Worm (Caenorhabditis elegans) whole organism, L4 larva: Measurements from ENCODE around the gene C25H3.1.
A peak's percentile ranks its signal among the peaks of the same experiment; 100 is the strongest.

Source experiments
- D1046.2 ChIP-seq: fragments of 200-800 bp; sonication (Bioruptor generic); IDR thresholded peaks from 2 replicates; pipeline ENCODE4 v1.3.6; 2022; ENCODE audit warnings: missing genetic modification characterization, missing compliant biosample characterization
- F26F4.8 ChIP-seq: fragments of 200-800 bp; sonication (Bioruptor generic); conservative IDR thresholded peaks from 2 replicates; pipeline ENCODE4 v1.3.6; 2022; ENCODE audit warnings: missing genetic modification characterization, missing compliant biosample characterization
- F37D6.2 ChIP-seq: sonication (generic microtip); optimal IDR thresholded peaks from 2 replicates; lab custom pipeline; 2016; ENCODE audit warnings: mild to moderate bottlenecking, missing genetic modification characterization, missing compliant biosample characterization
- F49E8.2 ChIP-seq: sonication (generic microtip); optimal IDR thresholded peaks from 2 replicates; lab custom pipeline; 2016; ENCODE audit warnings: missing compliant biosample characterization, mild to moderate bottlenecking, missing genetic modification characterization, borderline replicate concordance
- T26A8.4 ChIP-seq: fragments of 200-800 bp; sonication (Bioruptor generic); IDR thresholded peaks from 2 replicates; pipeline ENCODE4 v1.3.6; 2022; ENCODE audit warnings: missing genetic modification characterization, missing compliant biosample characterization
- Y105C5A.15 ChIP-seq: fragments of 200-800 bp; sonication (Bioruptor generic); IDR thresholded peaks from 2 replicates; pipeline ENCODE4 v1.3.6; 2022; ENCODE audit warnings: missing genetic modification characterization, missing compliant biosample characterization
- Y48G9A.11 ChIP-seq: fragments of 200-800 bp; sonication (Bioruptor generic); IDR thresholded peaks from 2 replicates; pipeline ENCODE4 v1.3.6; 2022; ENCODE audit warnings: missing genetic modification reagents, missing genetic modification characterization, missing compliant biosample characterization
- ZK337.2 ChIP-seq: fragments of 200-800 bp; sonication (Bioruptor generic); IDR thresholded peaks from 2 replicates; pipeline ENCODE4 v1.3.6; 2022; ENCODE audit warnings: missing genetic modification reagents, missing genetic modification characterization, missing compliant biosample characterization
- ZK546.5 ChIP-seq, 2 experiments: sonication (generic microtip); optimal IDR thresholded peaks; 2 replicates each; lab custom pipeline; 2017; ENCODE audit warnings: missing biosample characterization in 2 of 2, missing genetic modification characterization in 2 of 2
- aha-1 ChIP-seq: fragments of 150-350 bp; peaks from one replicate; lab custom pipeline; 2014; ENCODE audit warnings: missing biosample characterization, missing genetic modification characterization
- ama-1 ChIP-seq: fragments of 150-350 bp; optimal IDR thresholded peaks from 2 replicates; lab custom pipeline; 2014; ENCODE audit warnings: inconsistent platforms, mixed read lengths
- ceh-28 ChIP-seq: fragments of 150-350 bp; optimal IDR thresholded peaks from 2 replicates; lab custom pipeline; 2014; ENCODE audit warnings: missing biosample characterization, missing genetic modification reagents, missing genetic modification characterization
- ceh-44 ChIP-seq: fragments of 200-800 bp; sonication (Bioruptor generic); IDR thresholded peaks from 2 replicates; pipeline ENCODE4 v1.3.6; 2022; ENCODE audit warnings: missing genetic modification reagents, missing genetic modification characterization, missing compliant biosample characterization
- ceh-62 ChIP-seq: sonication (generic microtip); optimal IDR thresholded peaks from 2 replicates; lab custom pipeline; 2017; ENCODE audit warnings: missing biosample characterization, missing genetic modification characterization
- ctbp-1 ChIP-seq: fragments of 200-800 bp; sonication (Bioruptor generic); IDR thresholded peaks from 2 replicates; pipeline ENCODE4 v1.3.6; 2022; ENCODE audit warnings: missing genetic modification reagents, missing genetic modification characterization, missing compliant biosample characterization
- dmd-6 ChIP-seq: fragments of 200-800 bp; sonication (Bioruptor generic); IDR thresholded peaks from 2 replicates; pipeline ENCODE4 v1.3.6; 2022; ENCODE audit warnings: missing genetic modification reagents, missing genetic modification characterization, missing compliant biosample characterization
- dpl-1 ChIP-seq: fragments of 150-350 bp; optimal IDR thresholded peaks from 2 replicates; lab custom pipeline; 2014; ENCODE audit warnings: missing biosample characterization, missing genetic modification reagents, missing genetic modification characterization
- duxl-1 ChIP-seq: sonication (generic microtip); optimal IDR thresholded peaks from 2 replicates; lab custom pipeline; 2016; ENCODE audit warnings: mild to moderate bottlenecking, missing genetic modification characterization, moderate library complexity, missing compliant biosample characterization; ENCODE audit not compliant: poor library complexity
- egl-27 ChIP-seq: sonication (generic microtip); optimal IDR thresholded peaks from 3 replicates; lab custom pipeline; 2017; ENCODE audit warnings: missing biosample characterization, missing genetic modification reagents, missing genetic modification characterization
- fkh-10 ChIP-seq: fragments of 150-350 bp; optimal IDR thresholded peaks from 2 replicates; lab custom pipeline; 2014; ENCODE audit warnings: missing biosample characterization, missing genetic modification reagents, missing genetic modification characterization
- fos-1 ChIP-seq: fragments of 150-350 bp; optimal IDR thresholded peaks from 2 replicates; lab custom pipeline; 2014; ENCODE audit warnings: missing biosample characterization, missing genetic modification characterization
- hlh-11 ChIP-seq: fragments of 200-800 bp; sonication (Bioruptor generic); optimal IDR thresholded peaks from 2 replicates; lab custom pipeline; 2018; ENCODE audit warnings: mild to moderate bottlenecking, missing genetic modification characterization, missing compliant biosample characterization
- hmg-1.1 ChIP-seq: fragments of 200-800 bp; sonication (Bioruptor generic); IDR thresholded peaks from 2 replicates; pipeline ENCODE4 v1.3.6; 2022; ENCODE audit warnings: missing genetic modification reagents, missing genetic modification characterization, missing compliant biosample characterization
- jun-1 ChIP-seq: fragments of 150-350 bp; optimal IDR thresholded peaks from 2 replicates; lab custom pipeline; 2014; ENCODE audit warnings: missing biosample characterization, missing genetic modification reagents, missing genetic modification characterization
- lin-1 ChIP-seq: fragments of 200-800 bp; sonication (Bioruptor generic); IDR thresholded peaks from 2 replicates; pipeline ENCODE4 v1.3.6; 2022; ENCODE audit warnings: missing genetic modification reagents, missing genetic modification characterization, missing compliant biosample characterization
- lin-15B ChIP-seq: fragments of 150-350 bp; sonication (generic microtip); optimal IDR thresholded peaks from 3 replicates; lab custom pipeline; 2014; ENCODE audit warnings: missing biosample characterization, missing genetic modification characterization
- lsy-2 ChIP-seq, 2 experiments: fragments of 150-350 bp in 1 of 2; sonication (generic microtip) in 1 of 2; optimal IDR thresholded peaks; 2 replicates each; lab custom pipeline; 2014 to 2017; ENCODE audit warnings: missing biosample characterization in 2 of 2, missing genetic modification characterization in 2 of 2
- madf-9 ChIP-seq: fragments of 200-800 bp; sonication (Bioruptor generic); conservative IDR thresholded peaks from 2 replicates; pipeline ENCODE4 v1.3.6; 2022; ENCODE audit warnings: missing genetic modification reagents, missing genetic modification characterization, missing compliant biosample characterization
- mdl-1 ChIP-seq, 2 experiments: fragments of 150-350 bp in 1 of 2; sonication (generic microtip) in 1 of 2; optimal IDR thresholded peaks; 2 replicates each; lab custom pipeline; 2014 to 2017; ENCODE audit warnings: missing biosample characterization in 2 of 2, missing genetic modification characterization in 2 of 2
- mdt-29 ChIP-seq: fragments of 200-800 bp; sonication (Bioruptor generic); IDR thresholded peaks from 2 replicates; pipeline ENCODE4 v1.3.6; 2022; ENCODE audit warnings: missing genetic modification reagents, missing genetic modification characterization, missing compliant biosample characterization
- mep-1 ChIP-seq: fragments of 150-350 bp; sonication (generic microtip); optimal IDR thresholded peaks from 3 replicates; lab custom pipeline; 2014; ENCODE audit warnings: missing biosample characterization, missing genetic modification characterization
- mxl-2 ChIP-seq: fragments of 200-800 bp; sonication (Bioruptor generic); conservative IDR thresholded peaks from 2 replicates; pipeline ENCODE4 v1.3.6; 2022; ENCODE audit warnings: missing genetic modification reagents, missing genetic modification characterization, missing compliant biosample characterization
- nhr-10 ChIP-seq: fragments of 150-350 bp; optimal IDR thresholded peaks from 2 replicates; lab custom pipeline; 2014; ENCODE audit warnings: missing biosample characterization, missing genetic modification characterization
- nhr-111 ChIP-seq: fragments of 200-800 bp; sonication (Bioruptor generic); optimal IDR thresholded peaks from 2 replicates; lab custom pipeline; 2018; ENCODE audit warnings: mild to moderate bottlenecking, missing genetic modification characterization, missing compliant biosample characterization
- nhr-237 ChIP-seq: sonication (generic microtip); optimal IDR thresholded peaks from 2 replicates; lab custom pipeline; 2017; ENCODE audit warnings: missing biosample characterization, missing genetic modification characterization
- nhr-25 ChIP-seq: sonication (generic microtip); optimal IDR thresholded peaks from 2 replicates; lab custom pipeline; 2017; ENCODE audit warnings: missing genetic modification characterization, mild to moderate bottlenecking, missing compliant biosample characterization, antibody characterized with exemption, moderate library complexity, borderline replicate concordance; ENCODE audit not compliant: insufficient read depth
- nhr-41 ChIP-seq: fragments of 200-800 bp; sonication (Bioruptor generic); IDR thresholded peaks from 2 replicates; pipeline ENCODE4 v1.3.6; 2022; ENCODE audit warnings: missing genetic modification reagents, missing genetic modification characterization, missing compliant biosample characterization
- nhr-6 ChIP-seq: fragments of 150-350 bp; optimal IDR thresholded peaks from 2 replicates; lab custom pipeline; 2014; ENCODE audit warnings: missing biosample characterization, missing genetic modification characterization
- php-3 ChIP-seq: fragments of 200-800 bp; sonication (Bioruptor generic); IDR thresholded peaks from 2 replicates; pipeline ENCODE4 v1.3.6; 2022; ENCODE audit warnings: missing genetic modification reagents, missing genetic modification characterization, missing compliant biosample characterization
- set-16 ChIP-seq: fragments of 200-800 bp; sonication (Bioruptor generic); IDR thresholded peaks from 2 replicates; pipeline ENCODE4 v1.3.6; 2022; ENCODE audit warnings: missing genetic modification reagents, missing genetic modification characterization, missing compliant biosample characterization
- snpc-1.2 ChIP-seq: fragments of 200-800 bp; sonication (Bioruptor generic); IDR thresholded peaks from 2 replicates; pipeline ENCODE4 v1.3.6; 2022; ENCODE audit warnings: missing genetic modification reagents, missing genetic modification characterization, missing compliant biosample characterization
- spr-3 ChIP-seq: fragments of 200-800 bp; sonication (Bioruptor generic); optimal IDR thresholded peaks from 2 replicates; lab custom pipeline; 2018; ENCODE audit warnings: mild to moderate bottlenecking, missing genetic modification characterization, missing compliant biosample characterization
- tra-1 ChIP-seq: fragments of 200-800 bp; sonication (Bioruptor generic); IDR thresholded peaks from 2 replicates; pipeline ENCODE4 v1.3.6; 2022; ENCODE audit warnings: missing genetic modification reagents, missing genetic modification characterization, missing compliant biosample characterization
- vab-7 ChIP-seq: fragments of 200-800 bp; sonication (Bioruptor generic); IDR thresholded peaks from 2 replicates; pipeline ENCODE4 v1.3.6; 2022; ENCODE audit warnings: missing genetic modification reagents, missing genetic modification characterization, missing compliant biosample characterization
- zag-1 ChIP-seq: fragments of 150-350 bp; optimal IDR thresholded peaks from 2 replicates; lab custom pipeline; 2014; ENCODE audit warnings: missing biosample characterization, missing genetic modification characterization
- zfp-3 ChIP-seq: fragments of 200-800 bp; sonication (Bioruptor generic); conservative IDR thresholded peaks from 2 replicates; pipeline ENCODE4 v1.3.6; 2022; ENCODE audit warnings: missing genetic modification reagents, missing genetic modification characterization, missing compliant biosample characterization
- zip-2 ChIP-seq: fragments of 150-350 bp; optimal IDR thresholded peaks from 2 replicates; lab custom pipeline; 2014; ENCODE audit warnings: missing biosample characterization, missing genetic modification characterization
- ztf-7 ChIP-seq: fragments of 150-350 bp; optimal IDR thresholded peaks from 2 replicates; lab custom pipeline; 2014; ENCODE audit warnings: missing biosample characterization, missing genetic modification characterization

C25H3.1 gene

ce11 chrII:5660736-5661734 is 37.8 kb upstream of the C25H3.1 start, which contains the start of the genes ift-43 and mdt-26:
TSS of gene ift-43 (minus strand) at chrII:5660786.
TSS of gene mdt-26 (plus strand) at chrII:5661181.
- TF ChIP-seq zag-1 (tag; lab: Kevin White, UChicago): no peak
- TF ChIP-seq fkh-10: peak; percentile 63
- no peak for TF ChIP-seq mxl-2 (GFP tag; lab: Robert Waterston, UW)
- peak; percentile 65; the same call in 1 of the 2 replicates for TF ChIP-seq mdt-29 (GFP tag; lab: Robert Waterston, UW)
- TF ChIP-seq F26F4.8 (GFP tag; lab: Robert Waterston, UW): no peak
- TF ChIP-seq T26A8.4 (GFP tag; lab: Robert Waterston, UW): peak; percentile 82
- TF ChIP-seq spr-3 (GFP tag; lab: Kevin White, UChicago): no peak
- peak; percentile 76 to 88 for TF ChIP-seq mdl-1 (tag; optimal IDR thresholded peaks at IDR 0.05; lab: Kevin White, UChicago)
- peak; percentile 70 for TF ChIP-seq F37D6.2 (tag; lab: Kevin White, UChicago)
- TF ChIP-seq ceh-44 (GFP tag; lab: Robert Waterston, UW): peak; percentile 64; the same call in 1 of the 2 replicates
- TF ChIP-seq ZK337.2 (GFP tag; lab: Robert Waterston, UW): no peak
- peak; percentile 61 for TF ChIP-seq nhr-25
- TF ChIP-seq nhr-6 (tag; lab: Kevin White, UChicago): no peak
- TF ChIP-seq jun-1 (tag; lab: Kevin White, UChicago): peak; percentile 57
- no peak for TF ChIP-seq fos-1 (tag; lab: Kevin White, UChicago)
- TF ChIP-seq lsy-2 (tag; optimal IDR thresholded peaks at IDR 0.05; lab: Kevin White, UChicago): peak; percentile 39 to 80
- peak; percentile 67 for TF ChIP-seq madf-9 (GFP tag; lab: Robert Waterston, UW)
- peak; percentile 99 for TF ChIP-seq set-16 (GFP tag; lab: Robert Waterston, UW)
- peak; percentile 77 for TF ChIP-seq mep-1
- peak; percentile 100 for TF ChIP-seq ama-1 (lab: Kevin White, UChicago)
- TF ChIP-seq ztf-7 (tag; lab: Kevin White, UChicago): no peak
- TF ChIP-seq Y105C5A.15 (GFP tag; lab: Robert Waterston, UW): no peak
- TF ChIP-seq lin-1 (GFP tag; lab: Robert Waterston, UW): no peak
- TF ChIP-seq hmg-1.1 (GFP tag; lab: Robert Waterston, UW): peak; percentile 94
- TF ChIP-seq ceh-62 (tag; lab: Kevin White, UChicago): no peak
- peak in 1 of 2 experiments; percentile 3 for TF ChIP-seq ZK546.5 (tag; optimal IDR thresholded peaks at IDR 0.05; lab: Kevin White, UChicago)
- peak; percentile 70 for TF ChIP-seq dmd-6 (GFP tag; lab: Robert Waterston, UW)
- TF ChIP-seq php-3: peak; percentile 50; the same call in 1 of the 2 replicates
- TF ChIP-seq F49E8.2 (tag; lab: Kevin White, UChicago): no peak
- TF ChIP-seq egl-27: no peak
- TF ChIP-seq lin-15B (tag; lab: Kevin White, UChicago): no peak
- TF ChIP-seq hlh-11: peak; percentile 53
- TF ChIP-seq nhr-10: no peak
- TF ChIP-seq D1046.2 (GFP tag; lab: Robert Waterston, UW): no peak
- peak; percentile 65; the same call in 1 of the 2 replicates for TF ChIP-seq nhr-41
- TF ChIP-seq ctbp-1 (GFP tag; lab: Robert Waterston, UW): peak; percentile 92
- peak; percentile 75 for TF ChIP-seq snpc-1.2 (GFP tag; lab: Robert Waterston, UW)
- peak; percentile 30; the same call in 1 of the 2 replicates for TF ChIP-seq Y48G9A.11
- peak; percentile 76 for TF ChIP-seq ceh-28 (tag; lab: Kevin White, UChicago)
- 0 out of 2 replicates have a peak, but pooled peaks have one; percentile 42 for TF ChIP-seq vab-7
- TF ChIP-seq zfp-3: 0 out of 2 replicates have a peak, but pooled peaks have one; percentile 36
- TF ChIP-seq aha-1: peak; percentile 99
- TF ChIP-seq nhr-237 (tag; lab: Kevin White, UChicago): no peak
- TF ChIP-seq dpl-1 (GFP tag; lab: Kevin White, UChicago): peak; percentile 40
- peak; percentile 31 for TF ChIP-seq duxl-1
- no peak for TF ChIP-seq zip-2 (tag; lab: Kevin White, UChicago)
- peak; percentile 21 for TF ChIP-seq nhr-111
- TF ChIP-seq tra-1 (GFP tag; lab: Robert Waterston, UW): peak; percentile 46; the same call in 1 of the 2 replicates
